Worm (Caenorhabditis elegans): Measurements from ENCODE around the gene B0273.115.
"Not testable (repeated sequence)": the region's sequence is repeated elsewhere in the genome, so short reads cannot be mapped to it uniquely, and the experiment has no call there.

The B0273.115 gene

DNA sequence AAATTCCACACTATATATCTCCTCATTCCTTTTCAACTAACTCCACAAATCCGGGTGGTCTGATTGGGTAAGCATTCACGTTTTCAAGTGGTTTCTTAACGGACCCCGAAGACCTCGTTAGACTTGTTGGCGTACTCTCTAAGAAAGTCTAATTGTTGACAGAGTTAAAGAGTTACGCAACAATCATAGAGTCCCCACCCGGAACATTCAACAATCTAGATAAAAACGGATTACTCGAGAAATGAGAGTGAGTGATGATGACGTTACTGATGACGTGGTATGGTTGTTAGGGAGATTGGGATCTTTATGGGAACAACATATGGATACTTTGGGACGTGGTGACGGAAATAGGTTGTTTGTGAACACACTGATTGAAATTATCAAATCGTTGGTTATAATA is 11.7 kb upstream of the B0273.115 start:
- TF ChIP-seq nhr-25 (tag; optimal IDR thresholded peaks at IDR 0.05) (no peak), lin-13 (GFP tag; optimal IDR thresholded peaks at IDR 0.05) (no peak), fos-1 (tag; optimal IDR thresholded peaks at IDR 0.05) (no peak)

- TF ChIP-seq lsy-2 (tag; optimal IDR thresholded peaks at IDR 0.05) (no peak), ztf-4 (tag; optimal IDR thresholded peaks at IDR 0.05) (no peak), nhr-23 (tag; optimal IDR thresholded peaks at IDR 0.05) (no peak), ztf-11 (tag; optimal IDR thresholded peaks at IDR 0.05) (no peak), ZK546.5 (tag; optimal IDR thresholded peaks at IDR 0.05) (no peak), nhr-129 (tag; optimal IDR thresholded peaks at IDR 0.05) (no peak)
Measured at ce11 chrIV:5501414-5501813, 10.5 kb upstream of the B0273.115 start.

DNA sequence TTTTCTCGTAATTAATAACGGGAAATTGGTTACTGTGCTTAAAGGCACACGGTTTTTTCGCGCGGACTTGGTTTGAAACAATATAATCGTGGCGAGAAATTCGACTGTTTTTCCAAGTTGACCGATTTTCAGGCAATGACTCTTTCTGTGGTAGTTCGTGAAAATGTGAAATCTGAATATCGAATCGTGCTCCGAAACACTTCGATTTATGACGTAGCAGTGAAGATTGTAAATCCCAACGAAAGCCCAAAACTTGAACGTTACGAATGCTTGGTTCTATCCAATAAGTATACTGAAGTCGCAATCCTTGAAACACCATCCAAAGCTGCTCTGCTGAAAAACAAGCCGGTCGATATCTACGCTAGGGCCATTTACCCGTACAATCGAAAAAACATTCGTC is 3.1 kb upstream of the B0273.115 start:
- no peak for TF ChIP-seq elt-1 (tag; optimal IDR thresholded peaks at IDR 0.05)
- TF ChIP-seq unc-62 (GFP tag; optimal IDR thresholded peaks at IDR 0.05) = no peak

DNA sequence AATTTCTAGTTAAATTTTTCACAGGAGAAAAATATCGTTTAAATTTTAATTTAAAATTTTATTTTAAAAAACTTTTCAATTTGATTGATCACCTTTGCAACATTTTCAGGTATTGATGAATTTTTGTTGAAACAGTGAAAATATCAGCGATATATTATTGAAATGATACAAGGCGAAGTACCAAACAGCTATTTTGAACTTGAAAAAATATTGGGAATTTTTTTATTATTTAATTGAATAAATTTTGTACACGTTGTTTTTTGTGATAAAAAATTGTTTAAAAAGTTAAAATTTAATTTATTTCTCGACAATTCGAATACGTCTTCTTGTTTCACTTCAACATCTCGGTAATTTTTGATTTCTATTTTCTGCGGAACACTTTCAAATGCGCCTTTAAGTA is 2.7 kb upstream of the B0273.115 start, which contains the start of gene B0273.1:
TSS of gene B0273.1 (plus strand) at position 301 of the 400 bp plus-strand sequence.
- TF ChIP-seq mdl-1 (tag; optimal IDR thresholded peaks at IDR 0.05) (no peak), ama-1 (optimal IDR thresholded peaks at IDR 0.05) (no peak), nhr-129 (tag; optimal IDR thresholded peaks at IDR 0.05) (no peak), ZK546.5 (tag; optimal IDR thresholded peaks at IDR 0.05) (no peak), nhr-6 (tag; optimal IDR thresholded peaks at IDR 0.05) (no peak)

ce11 chrIV:5493135-5493534 is 2.2 kb upstream of the B0273.115 start:
- TF ChIP-seq snpc-4 (tag; optimal IDR thresholded peaks at IDR 0.05) (no peak), mab-5 (tag; optimal IDR thresholded peaks at IDR 0.05) (peak; percentile 64)

DNA sequence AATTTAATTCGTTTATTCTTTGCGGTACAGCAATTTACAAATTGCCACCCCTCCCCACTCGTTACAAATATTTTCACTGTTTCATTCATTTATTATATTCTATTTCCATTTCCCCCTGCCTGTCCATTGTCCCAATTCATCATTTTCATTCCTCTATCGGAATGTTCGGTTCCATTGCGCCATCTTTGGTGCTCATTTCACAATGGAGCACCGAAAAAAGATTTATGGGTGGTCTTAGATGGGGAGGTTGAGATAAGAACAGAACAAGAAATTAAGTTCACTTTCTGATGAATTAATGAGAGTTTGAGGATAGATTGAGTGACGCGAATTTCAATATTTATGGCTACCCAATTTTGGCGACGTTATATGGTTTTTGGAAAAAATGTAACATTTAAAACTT is 1.2 kb upstream of the B0273.115 start:
- TF ChIP-seq Y55F3AM.14 (GFP tag; optimal IDR thresholded peaks at IDR 0.05) (no peak), mab-5 (tag; optimal IDR thresholded peaks at IDR 0.05) (peak; percentile 92), ama-1 (optimal IDR thresholded peaks at IDR 0.05) (no peak), ceh-16 (tag; optimal IDR thresholded peaks at IDR 0.05) (no peak), nhr-25 (tag; optimal IDR thresholded peaks at IDR 0.05) (no peak), nhr-77 (tag; optimal IDR thresholded peaks at IDR 0.05) (no peak), nhr-12 (tag; optimal IDR thresholded peaks at IDR 0.05) (no peak), unc-55 (GFP tag; optimal IDR thresholded peaks at IDR 0.05) (peak; percentile 20), C34F6.9 (tag; optimal IDR thresholded peaks at IDR 0.05) (no peak)

DNA sequence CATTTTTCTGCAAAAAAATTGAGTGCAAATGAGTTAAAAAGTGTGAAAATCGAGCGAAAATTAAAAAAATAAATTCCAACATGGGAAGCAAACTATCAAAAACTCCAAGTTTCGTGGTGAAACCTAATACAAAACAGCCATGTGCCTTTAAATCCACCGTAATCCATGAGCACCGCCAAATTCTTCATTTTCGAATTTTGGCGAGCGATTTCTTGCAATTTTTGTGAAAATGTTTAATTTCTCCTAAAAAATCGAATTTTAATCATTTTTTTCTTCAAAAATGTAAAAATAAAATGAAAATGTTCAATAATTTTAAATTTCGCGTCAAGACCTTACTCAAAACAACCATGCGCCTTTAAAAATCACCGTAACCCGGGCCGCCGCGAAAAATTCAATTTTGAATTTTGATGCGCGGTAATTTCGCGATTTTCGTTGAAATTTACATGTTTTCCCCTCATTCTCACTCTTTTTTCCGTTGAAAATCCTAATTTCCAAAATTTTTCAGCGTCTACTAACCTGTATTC is 4.7 kb downstream of the B0273.115 start, which contains the start of the genes snpc-3.1 and puf-7:
TSS of gene snpc-3.1 (minus strand) at position 51 of the 524 bp plus-strand sequence.
TSS of gene puf-7 (plus strand) at position 506 of the 524 bp plus-strand sequence.
- TF ChIP-seq nhr-6 (tag; optimal IDR thresholded peaks at IDR 0.05); blmp-1 (tag; optimal IDR thresholded peaks at IDR 0.05; ENCODE audit: insufficient read depth); lin-13 (GFP tag; optimal IDR thresholded peaks at IDR 0.05): not testable (repeated sequence)

DNA sequence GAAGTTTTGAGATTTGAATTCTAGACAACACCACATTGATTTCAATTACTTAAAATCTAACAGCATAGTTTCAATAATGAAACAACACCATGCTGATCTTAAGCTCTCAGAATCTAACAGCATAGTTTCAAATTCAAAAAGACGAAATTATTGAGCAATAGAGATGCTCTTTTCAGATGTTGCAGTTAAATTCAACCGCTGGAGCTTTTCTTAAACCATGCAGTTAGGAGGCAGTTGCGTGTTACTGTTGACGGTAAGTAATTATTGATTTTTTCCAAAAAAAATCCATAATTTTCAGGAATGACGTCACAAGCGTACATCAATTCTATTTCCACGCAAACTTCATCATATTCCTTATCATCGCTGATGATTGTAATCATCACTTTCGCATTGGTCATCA is 8.2 kb downstream of the B0273.115 start, which contains the start of gene T11F8.5:
TSS of gene T11F8.5 (plus strand) at position 301 of the 400 bp plus-strand sequence.
- TF ChIP-seq aly-2 (tag; optimal IDR thresholded peaks at IDR 0.05) (no peak), lsy-2 (tag; optimal IDR thresholded peaks at IDR 0.05) (no peak), nhr-25 (tag; optimal IDR thresholded peaks at IDR 0.05) (no peak), blmp-1 (tag; optimal IDR thresholded peaks at IDR 0.05; ENCODE audit: insufficient read depth) (no peak), dmd-4 (tag; optimal IDR thresholded peaks at IDR 0.05) (no peak), skn-1 (tag; optimal IDR thresholded peaks at IDR 0.05) (no peak), mdl-1 (tag; optimal IDR thresholded peaks at IDR 0.05) (no peak), nhr-77 (tag; optimal IDR thresholded peaks at IDR 0.05) (no peak), peb-1 (tag; optimal IDR thresholded peaks at IDR 0.05) (no peak), ztf-4 (tag; optimal IDR thresholded peaks at IDR 0.05) (no peak), fos-1 (tag; optimal IDR thresholded peaks at IDR 0.05) (no peak), nhr-11 (tag; optimal IDR thresholded peaks at IDR 0.05) (no peak), sem-4 (tag; optimal IDR thresholded peaks at IDR 0.05) (no peak), elt-1 (tag; optimal IDR thresholded peaks at IDR 0.05) (no peak), unc-39 (tag; optimal IDR thresholded peaks at IDR 0.05) (no peak), ceh-16 (tag; optimal IDR thresholded peaks at IDR 0.05) (no peak), ZK546.5 (tag; optimal IDR thresholded peaks at IDR 0.05) (no peak), nhr-23 (tag; optimal IDR thresholded peaks at IDR 0.05) (no peak), lin-11 (tag; optimal IDR thresholded peaks at IDR 0.05) (no peak), ztf-1 (GFP tag; conservative IDR thresholded peaks at IDR 0.05) (no peak)
